Fruit fly (Drosophila melanogaster): ENCODE data around the gene Tengl3.
A peak's percentile ranks its signal among the peaks of the same experiment; 100 is the strongest.

Gene Tengl3

DNA sequence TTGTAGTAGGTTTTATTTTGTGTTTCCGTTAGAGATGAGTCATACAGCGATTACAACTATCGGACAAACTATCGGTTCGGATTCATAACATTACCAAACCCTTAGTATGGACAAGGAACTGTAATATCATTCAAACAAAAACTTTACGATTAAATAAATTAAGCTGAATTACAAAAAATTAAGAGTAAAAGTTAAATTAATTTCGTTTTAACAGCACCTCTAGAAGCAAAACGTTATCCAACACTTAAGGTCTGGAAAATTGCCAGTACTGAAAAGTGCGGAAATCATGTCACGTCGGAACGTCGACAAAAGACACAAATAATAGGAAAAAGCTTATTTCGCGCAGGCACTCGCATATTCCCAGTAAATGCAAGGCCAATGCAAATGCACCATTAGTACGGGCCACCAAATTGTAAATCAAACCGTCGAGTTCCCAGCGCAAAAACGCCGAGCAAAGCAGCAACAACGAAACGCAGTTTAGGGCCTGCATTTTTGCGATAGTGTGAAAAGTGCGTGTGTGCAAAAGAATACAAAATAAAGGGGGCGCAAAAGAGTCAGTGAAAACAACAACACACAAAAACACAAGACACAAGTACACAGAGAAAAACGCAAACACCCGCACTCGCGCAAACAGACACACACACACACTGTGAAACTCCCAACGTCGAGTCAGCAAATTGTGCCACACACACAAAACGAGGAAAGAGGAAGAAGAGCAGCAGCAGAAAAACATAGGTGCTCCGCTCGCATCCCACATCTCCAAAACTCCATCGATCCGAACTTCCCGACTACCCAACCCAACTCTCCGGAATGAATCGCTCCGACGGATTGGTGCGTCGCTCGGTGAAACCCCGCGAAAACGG, 11.6 kb downstream of the Tengl3 start, which contains the start of the genes CG15387 and sau:
Gene CG15387 (minus strand): TSS at position 36 of the 863 bp plus-strand sequence.
Gene sau (plus strand): TSS at position 84 of the 863 bp plus-strand sequence.
- TF ChIP-seq ey (GFP tag; optimal IDR thresholded peaks at IDR 0.05) (peak; percentile 90), Rel (GFP tag; optimal IDR thresholded peaks at IDR 0.05) (no peak), Rel (tag; optimal IDR thresholded peaks at IDR 0.05) (peak; percentile 69), dsf (GFP tag; optimal IDR thresholded peaks at IDR 0.05; ENCODE audit: borderline replicate concordance) (peak; percentile 91), sv (GFP tag; optimal IDR thresholded peaks at IDR 0.05) (peak; percentile 84), GATAd (GFP tag; optimal IDR thresholded peaks at IDR 0.05) (peak; percentile 91), fru (GFP tag; optimal IDR thresholded peaks at IDR 0.05) (peak; percentile 92), pan (optimal IDR thresholded peaks at IDR 0.05) (no peak), psq (GFP tag; optimal IDR thresholded peaks at IDR 0.05) (peak; percentile 90), tai (GFP tag; optimal IDR thresholded peaks at IDR 0.05) (no peak), Hnf4 (GFP tag; optimal IDR thresholded peaks at IDR 0.05) (peak; percentile 96), CrebA (GFP tag; optimal IDR thresholded peaks at IDR 0.05; ENCODE audit: borderline replicate concordance) (no peak), br (GFP tag; optimal IDR thresholded peaks at IDR 0.05) (peak; percentile 93), sage (GFP tag; optimal IDR thresholded peaks at IDR 0.05) (peak; percentile 80), dmrt93B (GFP tag; optimal IDR thresholded peaks at IDR 0.05) (peak; percentile 77), Jra (GFP tag; optimal IDR thresholded peaks at IDR 0.05) (peak; percentile 93), rgr (GFP tag; optimal IDR thresholded peaks at IDR 0.05) (peak; percentile 94), Hr83 (GFP tag; optimal IDR thresholded peaks at IDR 0.05; ENCODE audit: poor library complexity, severe bottlenecking) (peak; percentile 33), usp (GFP tag; optimal IDR thresholded peaks at IDR 0.05) (no peak), woc (GFP tag; optimal IDR thresholded peaks at IDR 0.05) (peak; percentile 87), Abd-B (GFP tag; optimal IDR thresholded peaks at IDR 0.05) (no peak), brk (GFP tag; optimal IDR thresholded peaks at IDR 0.05) (peak; percentile 87), jim (GFP tag; optimal IDR thresholded peaks at IDR 0.05) (no peak), HLH106 (tag; optimal IDR thresholded peaks at IDR 0.05) (peak; percentile 90), Sp1 (GFP tag; optimal IDR thresholded peaks at IDR 0.05) (peak; percentile 89), N (GFP tag; optimal IDR thresholded peaks at IDR 0.05) (no peak), CG32264 (GFP tag; optimal IDR thresholded peaks at IDR 0.05) (peak; percentile 86), OdsH (GFP tag; optimal IDR thresholded peaks at IDR 0.05) (peak; percentile 89), h (GFP tag; optimal IDR thresholded peaks at IDR 0.05) (peak; percentile 95), Mio (GFP tag; optimal IDR thresholded peaks at IDR 0.05) (peak; percentile 62), CG9705 (GFP tag; optimal IDR thresholded peaks at IDR 0.05) (peak; percentile 91), lola (GFP tag; optimal IDR thresholded peaks at IDR 0.05) (no peak), foxo (GFP tag; optimal IDR thresholded peaks at IDR 0.05) (peak; percentile 79 to 93), Dfd (GFP tag; optimal IDR thresholded peaks at IDR 0.05) (no peak), Vsx2 (GFP tag; optimal IDR thresholded peaks at IDR 0.05; ENCODE audit: partially characterized antibody) (no peak), Myc (optimal IDR thresholded peaks at IDR 0.05) (peak; percentile 23), Dif (GFP tag; optimal IDR thresholded peaks at IDR 0.05; ENCODE audit: partially characterized antibody) (no peak), Hr78 (GFP tag; optimal IDR thresholded peaks at IDR 0.05) (no peak)

DNA sequence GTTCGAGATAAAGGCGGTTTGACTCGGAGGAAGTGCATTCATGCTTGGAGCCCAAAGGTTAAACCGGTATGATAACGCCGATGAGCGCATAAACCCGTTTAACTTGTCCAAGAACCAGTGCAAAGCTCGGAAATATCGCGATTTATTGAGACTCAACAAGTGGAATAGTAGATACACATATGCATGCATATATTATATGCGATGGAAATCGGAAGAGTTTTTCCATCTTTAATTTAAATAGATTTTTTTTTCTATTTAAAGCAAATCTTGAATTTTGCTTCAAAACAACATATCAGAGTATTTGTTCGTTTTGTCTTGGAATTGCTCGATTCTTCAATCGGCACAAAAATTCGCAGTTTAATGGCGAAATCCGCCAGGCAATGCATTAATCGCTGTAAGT, 15.7 kb downstream of the Tengl3 start:
- TF ChIP-seq sage (GFP tag; optimal IDR thresholded peaks at IDR 0.05), result peak; percentile 9
- no peak for TF ChIP-seq Hr78 (GFP tag; optimal IDR thresholded peaks at IDR 0.05)
- TF ChIP-seq Dif (GFP tag; optimal IDR thresholded peaks at IDR 0.05; ENCODE audit: partially characterized antibody), result peak; percentile 25
- no peak for TF ChIP-seq sv (GFP tag; optimal IDR thresholded peaks at IDR 0.05)
- TF ChIP-seq Rel (GFP tag; optimal IDR thresholded peaks at IDR 0.05), result no peak
- TF ChIP-seq Rel (tag; optimal IDR thresholded peaks at IDR 0.05), result no peak
- no peak for TF ChIP-seq ey (GFP tag; optimal IDR thresholded peaks at IDR 0.05)
- no peak for TF ChIP-seq dsf (GFP tag; optimal IDR thresholded peaks at IDR 0.05; ENCODE audit: borderline replicate concordance)

Measured in whole organism, wandering third instar larva.